Worm (Caenorhabditis elegans): Measurements from ENCODE around the gene jmjd-2.

Gene jmjd-2

ce11 chrII:14234375-14235102, 8.9 kb downstream of the jmjd-2 start:
- no peak for TF ChIP-seq hmbx-1 (tag; optimal IDR thresholded peaks at IDR 0.05)
- no peak for TF ChIP-seq ama-1 (optimal IDR thresholded peaks at IDR 0.05)
- TF ChIP-seq scrt-1 (GFP tag; IDR thresholded peaks at IDR 0.05) = no peak
- TF ChIP-seq aly-1 (tag; optimal IDR thresholded peaks at IDR 0.05) = no peak
- no peak for TF ChIP-seq hnd-1 (tag; optimal IDR thresholded peaks at IDR 0.05)
- TF ChIP-seq ets-7 (tag; optimal IDR thresholded peaks at IDR 0.05) = no peak

ce11 chrII:14233879-14234278, 9.5 kb downstream of the jmjd-2 start, which contains the start of gene men-1:
men-1 (minus strand) TSS chrII:14234120.
- TF ChIP-seq ama-1 (optimal IDR thresholded peaks at IDR 0.05) (no peak), tra-4 (tag; optimal IDR thresholded peaks at IDR 0.05) (no peak)

DNA sequence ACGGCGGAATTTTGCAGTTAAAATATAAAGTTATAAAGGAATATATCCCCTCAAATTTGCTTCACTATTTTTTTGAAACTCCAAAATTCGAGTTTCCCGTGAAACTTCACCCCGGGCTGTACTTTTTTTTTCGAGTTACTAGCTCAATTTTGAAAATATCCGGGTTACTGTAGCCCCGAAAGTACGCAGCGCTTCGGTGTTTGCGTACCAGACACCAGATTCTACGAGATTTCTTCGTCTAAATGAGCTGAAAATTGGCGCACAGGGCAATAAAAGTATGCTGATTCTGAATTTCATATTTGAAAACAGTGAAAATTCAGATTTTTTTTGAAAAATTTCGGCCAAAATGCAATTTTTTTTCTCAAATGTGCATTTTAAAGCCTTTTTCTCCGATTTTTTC, 12.5 kb downstream of the jmjd-2 start:
- TF ChIP-seq sea-1 (GFP tag; conservative IDR thresholded peaks at IDR 0.05) = 0 out of 2 replicates have a peak, but pooled peaks have one; percentile 10
- TF ChIP-seq flt-1 (GFP tag; IDR thresholded peaks at IDR 0.05) = no peak

- TF ChIP-seq tbx-37 (GFP tag; conservative IDR thresholded peaks at IDR 0.05) (no peak), tbx-11 (GFP tag; IDR thresholded peaks at IDR 0.05) (no peak), aly-1 (tag; optimal IDR thresholded peaks at IDR 0.05) (no peak), ceh-36 (tag; optimal IDR thresholded peaks at IDR 0.05) (no peak), pes-1 (GFP tag; IDR thresholded peaks at IDR 0.05) (no peak), ama-1 (optimal IDR thresholded peaks at IDR 0.05) (no peak), hnd-1 (tag; optimal IDR thresholded peaks at IDR 0.05) (no peak), tra-4 (tag; optimal IDR thresholded peaks at IDR 0.05) (no peak), hmbx-1 (tag; optimal IDR thresholded peaks at IDR 0.05) (no peak), sea-1 (GFP tag; conservative IDR thresholded peaks at IDR 0.05) (no peak), flt-1 (GFP tag; IDR thresholded peaks at IDR 0.05) (no peak), ceh-13 (GFP tag; optimal IDR thresholded peaks at IDR 0.05) (no peak), ets-7 (tag; optimal IDR thresholded peaks at IDR 0.05) (no peak)
Observed at ce11 chrII:14230075-14230474, 13.3 kb downstream of the jmjd-2 start.

ce11 chrII:14226175-14226574, 17.2 kb downstream of the jmjd-2 start, which contains the start of gene Y48B6A.13:
Y48B6A.13 (minus strand) TSS chrII:14226275.
- no peak for TF ChIP-seq B0310.2 (tag; optimal IDR thresholded peaks at IDR 0.05)
- no peak for TF ChIP-seq ama-1 (optimal IDR thresholded peaks at IDR 0.05)
- no peak for TF ChIP-seq sea-1 (GFP tag; conservative IDR thresholded peaks at IDR 0.05)
- TF ChIP-seq ceh-13 (GFP tag; optimal IDR thresholded peaks at IDR 0.05) = no peak
- TF ChIP-seq pes-1 (GFP tag; IDR thresholded peaks at IDR 0.05) = no peak
- TF ChIP-seq tra-4 (tag; optimal IDR thresholded peaks at IDR 0.05) = no peak

ce11 chrII:14218142-14218541, 25.3 kb downstream of the jmjd-2 start:
- TF ChIP-seq ama-1 (optimal IDR thresholded peaks at IDR 0.05) (no peak), F13C5.2 (tag; optimal IDR thresholded peaks at IDR 0.05) (no peak), pes-1 (GFP tag; IDR thresholded peaks at IDR 0.05) (no peak), hnd-1 (tag; optimal IDR thresholded peaks at IDR 0.05) (no peak), hmbx-1 (tag; optimal IDR thresholded peaks at IDR 0.05) (no peak), ceh-13 (GFP tag; optimal IDR thresholded peaks at IDR 0.05) (no peak), aly-1 (tag; optimal IDR thresholded peaks at IDR 0.05) (no peak), ceh-36 (tag; optimal IDR thresholded peaks at IDR 0.05) (no peak), scrt-1 (GFP tag; IDR thresholded peaks at IDR 0.05) (no peak), B0310.2 (tag; optimal IDR thresholded peaks at IDR 0.05) (no peak), tra-4 (tag; optimal IDR thresholded peaks at IDR 0.05) (no peak), hmg-4 (GFP tag; optimal IDR thresholded peaks at IDR 0.05) (no peak), flt-1 (GFP tag; IDR thresholded peaks at IDR 0.05) (no peak), ets-7 (tag; optimal IDR thresholded peaks at IDR 0.05) (no peak), tbx-11 (GFP tag; IDR thresholded peaks at IDR 0.05) (no peak), tbx-37 (GFP tag; conservative IDR thresholded peaks at IDR 0.05) (no peak), sea-1 (GFP tag; conservative IDR thresholded peaks at IDR 0.05) (no peak)

DNA sequence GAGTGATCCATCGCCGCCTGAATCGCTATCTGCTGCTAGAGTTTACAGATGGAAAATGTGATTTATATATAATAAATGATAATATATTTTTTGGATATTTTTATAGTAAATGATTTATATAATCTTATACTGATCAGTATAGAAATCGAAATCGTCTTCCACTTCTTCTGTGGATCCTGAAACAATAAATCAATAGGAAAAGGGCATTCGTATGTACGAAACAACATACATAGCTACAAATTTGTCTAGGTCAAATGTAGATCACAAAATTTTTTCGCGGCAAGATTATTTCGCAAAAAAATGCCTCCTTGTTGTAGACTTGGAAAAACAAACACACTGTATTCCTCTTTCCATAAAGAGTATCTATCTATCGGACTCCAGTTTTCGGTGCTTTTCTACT, 29.3 kb downstream of the jmjd-2 start, which contains the start of gene Y48B6A.10:
Gene Y48B6A.10 (plus strand): TSS at position 301 of the 400 bp plus-strand sequence.
- no peak for TF ChIP-seq B0310.2 (tag; optimal IDR thresholded peaks at IDR 0.05)
- no peak for TF ChIP-seq tbx-11 (GFP tag; IDR thresholded peaks at IDR 0.05)
- no peak for TF ChIP-seq ceh-13 (GFP tag; optimal IDR thresholded peaks at IDR 0.05)
- no peak for TF ChIP-seq F13C5.2 (tag; optimal IDR thresholded peaks at IDR 0.05)
- no peak for TF ChIP-seq ets-7 (tag; optimal IDR thresholded peaks at IDR 0.05)
- no peak for TF ChIP-seq tbx-37 (GFP tag; conservative IDR thresholded peaks at IDR 0.05)

DNA sequence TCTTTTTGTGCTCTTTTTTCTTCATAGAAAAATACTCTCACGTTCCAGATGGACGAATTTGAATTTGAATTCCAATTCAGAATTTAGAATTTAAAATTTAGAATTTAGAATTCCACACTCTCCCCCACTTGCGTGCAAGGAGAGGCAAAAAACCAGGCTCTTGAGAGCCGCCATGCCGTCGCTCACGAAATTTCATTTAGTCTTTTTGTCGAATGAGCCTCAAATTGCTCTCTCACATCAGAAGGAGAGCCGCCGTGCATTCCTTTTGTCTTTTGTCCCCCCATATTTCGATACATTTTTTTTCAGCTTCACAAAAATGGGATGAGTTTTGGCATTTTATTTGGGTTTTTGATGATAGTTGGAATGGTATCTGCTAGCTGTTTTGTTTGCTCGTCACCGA, 32.3 kb downstream of the jmjd-2 start, which contains the start of gene hot-7:
Gene hot-7 (plus strand): TSS at position 301 of the 400 bp plus-strand sequence.
- no peak for TF ChIP-seq flt-1 (GFP tag; IDR thresholded peaks at IDR 0.05)
- no peak for TF ChIP-seq tra-4 (tag; optimal IDR thresholded peaks at IDR 0.05)
- no peak for TF ChIP-seq ama-1 (optimal IDR thresholded peaks at IDR 0.05)
- TF ChIP-seq tbx-11 (GFP tag; IDR thresholded peaks at IDR 0.05) = no peak
- no peak for TF ChIP-seq aly-1 (tag; optimal IDR thresholded peaks at IDR 0.05)
- no peak for TF ChIP-seq hmbx-1 (tag; optimal IDR thresholded peaks at IDR 0.05)
- no peak for TF ChIP-seq scrt-1 (GFP tag; IDR thresholded peaks at IDR 0.05)
- TF ChIP-seq F13C5.2 (tag; optimal IDR thresholded peaks at IDR 0.05) = no peak
- no peak for TF ChIP-seq tbx-37 (GFP tag; conservative IDR thresholded peaks at IDR 0.05)
- TF ChIP-seq B0310.2 (tag; optimal IDR thresholded peaks at IDR 0.05) = no peak
- TF ChIP-seq hmg-4 (GFP tag; optimal IDR thresholded peaks at IDR 0.05) = no peak
- no peak for TF ChIP-seq sea-1 (GFP tag; conservative IDR thresholded peaks at IDR 0.05)
- no peak for TF ChIP-seq hnd-1 (tag; optimal IDR thresholded peaks at IDR 0.05)
- no peak for TF ChIP-seq ets-7 (tag; optimal IDR thresholded peaks at IDR 0.05)
- no peak for TF ChIP-seq pes-1 (GFP tag; IDR thresholded peaks at IDR 0.05)
- TF ChIP-seq ceh-36 (tag; optimal IDR thresholded peaks at IDR 0.05) = no peak
- no peak for TF ChIP-seq ceh-13 (GFP tag; optimal IDR thresholded peaks at IDR 0.05)
